Worm (Caenorhabditis elegans) whole organism, L4 larva: ENCODE results near the gene B0546.4.
"Not testable (repeated sequence)": the region's sequence is repeated elsewhere in the genome, so short reads cannot be mapped to it uniquely, and the experiment has no call there.

ENCODE experiments used
- Y5F2A.4 ChIP-seq: fragments of 200-800 bp; sonication (Bioruptor generic); optimal IDR thresholded peaks from 2 replicates; lab custom pipeline; 2018; ENCODE audit warnings: mild to moderate bottlenecking, missing genetic modification characterization, missing compliant biosample characterization
- aly-2 ChIP-seq: sonication (generic microtip); optimal IDR thresholded peaks from 2 replicates; lab custom pipeline; 2018; ENCODE audit warnings: missing biosample characterization, missing genetic modification characterization
- egl-27 ChIP-seq: sonication (generic microtip); optimal IDR thresholded peaks from 3 replicates; lab custom pipeline; 2017; ENCODE audit warnings: missing biosample characterization, missing genetic modification reagents, missing genetic modification characterization
- nhr-25 ChIP-seq: sonication (generic microtip); optimal IDR thresholded peaks from 2 replicates; lab custom pipeline; 2017; ENCODE audit warnings: missing genetic modification characterization, mild to moderate bottlenecking, missing compliant biosample characterization, antibody characterized with exemption, moderate library complexity, borderline replicate concordance; ENCODE audit not compliant: insufficient read depth
- nhr-42 ChIP-seq: fragments of 200-800 bp; sonication (Bioruptor generic); IDR thresholded peaks from 2 replicates; pipeline ENCODE4 v1.3.6; 2022; ENCODE audit warnings: missing genetic modification characterization, missing compliant biosample characterization
- unc-130 ChIP-seq: sonication (generic microtip); optimal IDR thresholded peaks from 2 replicates; lab custom pipeline; 2016; ENCODE audit warnings: missing genetic modification reagents, missing genetic modification characterization, missing compliant biosample characterization

DNA sequence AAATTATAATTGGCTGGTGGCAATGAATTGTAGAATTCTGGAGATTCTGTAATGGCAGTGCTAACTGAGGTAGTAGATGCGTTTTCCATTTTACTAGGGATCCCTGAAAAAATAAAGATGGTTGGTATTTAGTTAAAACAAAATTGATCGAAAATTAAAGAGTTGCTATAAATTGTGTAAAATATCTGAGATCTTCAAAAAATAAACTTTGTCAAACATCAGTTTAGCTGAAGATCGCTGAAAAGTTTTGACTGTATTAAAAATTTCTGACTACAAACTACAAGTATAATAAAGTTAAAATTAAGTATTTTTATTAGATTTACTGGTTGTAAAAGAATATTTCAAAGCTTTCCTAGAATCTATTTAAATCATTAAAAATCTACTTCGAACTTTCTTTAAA lies 6.1 kb upstream of the B0546.4 start, which contains the start of gene B0546.5:
- not testable (repeated sequence) for TF ChIP-seq unc-130 (GFP tag; lab: Kevin White, UChicago); nhr-25 (tag; lab: Kevin White, UChicago); aly-2 (tag; lab: Kevin White, UChicago); Y5F2A.4; egl-27; nhr-42 (GFP tag; lab: Robert Waterston, UW)
